Worm (Caenorhabditis elegans) whole organism, young adult: ENCODE data around the gene spig-9.

Source experiments
- B0019.2 ChIP-seq: fragments of 200-800 bp; sonication (Bioruptor generic); conservative IDR thresholded peaks from 2 replicates; pipeline ENCODE4 v1.3.6; 2022; ENCODE audit warnings: missing genetic modification reagents, missing genetic modification characterization, missing compliant biosample characterization
- B0261.1 ChIP-seq: sonication (generic microtip); optimal IDR thresholded peaks from 2 replicates; lab custom pipeline; 2016; ENCODE audit warnings: mild to moderate bottlenecking, missing genetic modification characterization, moderate library complexity, missing compliant biosample characterization
- C06A6.2 ChIP-seq: fragments of 200-800 bp; sonication (Bioruptor generic); conservative IDR thresholded peaks from 2 replicates; pipeline ENCODE4 v1.3.6; 2022; ENCODE audit warnings: missing genetic modification characterization, missing compliant biosample characterization
- C17E4.6 ChIP-seq: fragments of 200-800 bp; sonication (Bioruptor generic); IDR thresholded peaks from 2 replicates; pipeline ENCODE4 v1.3.6; 2022; ENCODE audit warnings: missing genetic modification reagents, missing genetic modification characterization, missing compliant biosample characterization
- F22D6.2 ChIP-seq: sonication (generic microtip); optimal IDR thresholded peaks from 2 replicates; lab custom pipeline; 2016; ENCODE audit warnings: mild to moderate bottlenecking, missing genetic modification characterization, missing compliant biosample characterization
- F23B12.7 ChIP-seq: sonication (generic microtip); optimal IDR thresholded peaks from 2 replicates; lab custom pipeline; 2017; ENCODE audit warnings: missing genetic modification characterization, mild to moderate bottlenecking, missing compliant biosample characterization, antibody characterized with exemption, moderate library complexity; ENCODE audit not compliant: insufficient read depth
- F37B4.10 ChIP-seq: fragments of 200-800 bp; sonication (Bioruptor generic); IDR thresholded peaks from 2 replicates; pipeline ENCODE4 v1.3.6; 2022; ENCODE audit warnings: missing genetic modification characterization, missing compliant biosample characterization
- F39B2.1 ChIP-seq: fragments of 200-800 bp; sonication (Bioruptor generic); IDR thresholded peaks from 2 replicates; pipeline ENCODE4 v1.3.6; 2022; ENCODE audit warnings: missing genetic modification reagents, missing genetic modification characterization, missing compliant biosample characterization
- F49E8.2 ChIP-seq: sonication (generic microtip); optimal IDR thresholded peaks from 3 replicates; lab custom pipeline; 2017; ENCODE audit warnings: missing genetic modification characterization, mild to moderate bottlenecking, missing compliant biosample characterization, antibody characterized with exemption, moderate library complexity; ENCODE audit not compliant: insufficient read depth
- F52B5.7 ChIP-seq: sonication (generic microtip); optimal IDR thresholded peaks from 2 replicates; lab custom pipeline; 2016; ENCODE audit warnings: mild to moderate bottlenecking, missing genetic modification characterization, missing compliant biosample characterization
- F57C9.4 ChIP-seq: sonication (generic microtip); optimal IDR thresholded peaks from 2 replicates; lab custom pipeline; 2017; ENCODE audit warnings: mild to moderate bottlenecking, missing genetic modification characterization, missing compliant biosample characterization
- Y53F4B.3 ChIP-seq: fragments of 200-800 bp; sonication (Bioruptor generic); IDR thresholded peaks from 2 replicates; pipeline ENCODE4 v1.3.6; 2022; ENCODE audit warnings: missing genetic modification reagents, missing genetic modification characterization, missing compliant biosample characterization
- Y53G8AR.9 ChIP-seq: fragments of 200-800 bp; sonication (Bioruptor generic); conservative IDR thresholded peaks from 2 replicates; pipeline ENCODE4 v1.3.6; 2022; ENCODE audit warnings: missing genetic modification reagents, missing genetic modification characterization, missing compliant biosample characterization
- Y95B8A.8 ChIP-seq: fragments of 200-800 bp; sonication (Bioruptor generic); IDR thresholded peaks from 2 replicates; pipeline ENCODE4 v1.3.6; 2022; ENCODE audit warnings: missing genetic modification reagents, missing genetic modification characterization, missing compliant biosample characterization
- aptf-2 ChIP-seq: fragments of 200-800 bp; sonication (Bioruptor generic); conservative IDR thresholded peaks from 2 replicates; pipeline ENCODE4 v1.3.6; 2022; ENCODE audit warnings: missing genetic modification reagents, missing genetic modification characterization, missing compliant biosample characterization
- aptf-3 ChIP-seq: fragments of 200-800 bp; sonication (Bioruptor generic); IDR thresholded peaks from 2 replicates; pipeline ENCODE4 v1.3.6; 2022; ENCODE audit warnings: missing genetic modification characterization, missing compliant biosample characterization
- atf-7 ChIP-seq: sonication (generic microtip); optimal IDR thresholded peaks from 2 replicates; lab custom pipeline; 2017; ENCODE audit warnings: mild to moderate bottlenecking, missing genetic modification characterization, missing compliant biosample characterization
- attf-6 ChIP-seq: fragments of 200-800 bp; sonication (Bioruptor generic); IDR thresholded peaks from 2 replicates; pipeline ENCODE4 v1.3.6; 2022; ENCODE audit warnings: missing genetic modification reagents, missing genetic modification characterization, missing compliant biosample characterization
- bed-1 ChIP-seq: fragments of 200-800 bp; sonication (Bioruptor generic); IDR thresholded peaks from 2 replicates; pipeline ENCODE4 v1.3.6; 2022; ENCODE audit warnings: missing genetic modification reagents, missing genetic modification characterization, missing compliant biosample characterization
- cebp-1 ChIP-seq, 2 experiments: fragments of 200-800 bp in 1 of 2; sonication (Bioruptor generic) in 1 of 2; sonication (generic microtip) in 1 of 2; IDR thresholded peaks in 1 of 2; optimal IDR thresholded peaks in 1 of 2; 2 replicates each; pipeline versions ENCODE4 v1.3.6 to Lab custom; 2017 to 2022; ENCODE audit warnings: missing compliant biosample characterization in 2 of 2, missing genetic modification characterization in 2 of 2, mild to moderate bottlenecking in 1 of 2, missing genetic modification reagents in 1 of 2, moderate library complexity in 1 of 2
- cebp-2 ChIP-seq: fragments of 200-800 bp; sonication (Bioruptor generic); IDR thresholded peaks from 2 replicates; pipeline ENCODE4 v1.3.6; 2022; ENCODE audit warnings: missing genetic modification characterization, missing compliant biosample characterization
- ceh-27 ChIP-seq: fragments of 200-800 bp; sonication (Bioruptor generic); optimal IDR thresholded peaks from 2 replicates; lab custom pipeline; 2018; ENCODE audit warnings: mild to moderate bottlenecking, missing genetic modification characterization, moderate library complexity, missing compliant biosample characterization
- ceh-40 ChIP-seq: fragments of 200-800 bp; sonication (Bioruptor generic); IDR thresholded peaks from 2 replicates; pipeline ENCODE4 v1.3.6; 2022; ENCODE audit warnings: missing genetic modification characterization, missing compliant biosample characterization
- ceh-58 ChIP-seq: fragments of 200-800 bp; sonication (Bioruptor generic); IDR thresholded peaks from 2 replicates; pipeline ENCODE4 v1.3.6; 2022; ENCODE audit warnings: missing genetic modification characterization, missing compliant biosample characterization
- ceh-79 ChIP-seq: sonication (generic microtip); optimal IDR thresholded peaks from 2 replicates; lab custom pipeline; 2017; ENCODE audit warnings: mild to moderate bottlenecking, missing genetic modification characterization, missing compliant biosample characterization
- ceh-91 ChIP-seq: fragments of 200-800 bp; sonication (Bioruptor generic); IDR thresholded peaks from 2 replicates; pipeline ENCODE4 v1.3.6; 2022; ENCODE audit warnings: missing genetic modification reagents, missing genetic modification characterization, missing compliant biosample characterization
- chd-7 ChIP-seq: sonication (generic microtip); optimal IDR thresholded peaks from 2 replicates; lab custom pipeline; 2016; ENCODE audit warnings: mild to moderate bottlenecking, missing genetic modification characterization, moderate library complexity, missing compliant biosample characterization
- dpff-1 ChIP-seq: sonication (generic microtip); optimal IDR thresholded peaks from 2 replicates; lab custom pipeline; 2017; ENCODE audit warnings: mild to moderate bottlenecking, missing genetic modification characterization, missing compliant biosample characterization
- efl-1 ChIP-seq: fragments of 150-350 bp; optimal IDR thresholded peaks from 2 replicates; lab custom pipeline; 2014; ENCODE audit warnings: missing biosample characterization, missing genetic modification reagents, missing genetic modification characterization
- egrh-3 ChIP-seq: fragments of 200-800 bp; sonication (Bioruptor generic); IDR thresholded peaks from 2 replicates; pipeline ENCODE4 v1.3.6; 2022; ENCODE audit warnings: missing genetic modification reagents, missing genetic modification characterization, missing compliant biosample characterization
- hrde-1 ChIP-seq: sonication (generic microtip); optimal IDR thresholded peaks from 2 replicates; lab custom pipeline; 2016; ENCODE audit warnings: missing genetic modification characterization, mild to moderate bottlenecking, missing compliant biosample characterization, moderate library complexity, missing genotype, missing genetic modification reagents, borderline replicate concordance
- let-526 ChIP-seq: fragments of 200-800 bp; sonication (Bioruptor generic); IDR thresholded peaks from 2 replicates; pipeline ENCODE4 v1.3.6; 2022; ENCODE audit warnings: missing genetic modification reagents, missing genetic modification characterization, missing compliant biosample characterization
- lin-26 ChIP-seq: fragments of 200-800 bp; sonication (Bioruptor generic); IDR thresholded peaks from 2 replicates; pipeline ENCODE4 v1.3.6; 2022; ENCODE audit warnings: missing genetic modification reagents, missing genetic modification characterization, missing compliant biosample characterization
- madf-3 ChIP-seq: fragments of 200-800 bp; sonication (Bioruptor generic); IDR thresholded peaks from 2 replicates; pipeline ENCODE4 v1.3.6; 2022; ENCODE audit warnings: missing genetic modification reagents, missing genetic modification characterization, missing compliant biosample characterization
- mcd-1 ChIP-seq: fragments of 200-800 bp; sonication (Bioruptor generic); IDR thresholded peaks from 2 replicates; pipeline ENCODE4 v1.3.6; 2022; ENCODE audit warnings: missing genetic modification reagents, missing genetic modification characterization, missing compliant biosample characterization
- nfya-2 ChIP-seq: fragments of 200-800 bp; sonication (Bioruptor generic); IDR thresholded peaks from 2 replicates; pipeline ENCODE4 v1.3.6; 2022; ENCODE audit warnings: missing genetic modification reagents, missing genetic modification characterization, missing compliant biosample characterization
- nhr-120 ChIP-seq: fragments of 200-800 bp; sonication (Bioruptor generic); IDR thresholded peaks from 2 replicates; pipeline ENCODE4 v1.3.6; 2022; ENCODE audit warnings: missing genetic modification characterization, missing compliant biosample characterization
- nhr-90 ChIP-seq: sonication (generic microtip); optimal IDR thresholded peaks from 2 replicates; lab custom pipeline; 2016; ENCODE audit warnings: missing genotype, mild to moderate bottlenecking, missing genetic modification characterization, missing compliant biosample characterization
- pha-4 ChIP-seq: fragments of 150-350 bp; sonication (generic microtip); optimal IDR thresholded peaks from 2 replicates; lab custom pipeline; 2014; ENCODE audit warnings: missing biosample characterization, missing genetic modification reagents, missing genetic modification characterization
- rcor-1 ChIP-seq: fragments of 200-800 bp; sonication (Bioruptor generic); IDR thresholded peaks from 2 replicates; pipeline ENCODE4 v1.3.6; 2022; ENCODE audit warnings: missing genetic modification reagents, missing genetic modification characterization, missing compliant biosample characterization
- snpc-1.3 ChIP-seq: sonication (generic microtip); optimal IDR thresholded peaks from 2 replicates; lab custom pipeline; 2017; ENCODE audit warnings: missing genetic modification characterization, mild to moderate bottlenecking, missing compliant biosample characterization, antibody characterized with exemption, moderate library complexity, missing genotype, missing genetic modification reagents; ENCODE audit not compliant: insufficient read depth
- snpc-4 ChIP-seq, 5 experiments: fragments of 150-350 bp in 1 of 5; sonication (generic microtip) in 4 of 5; optimal IDR thresholded peaks; 2 replicates each; lab custom pipeline; 2014 to 2018; ENCODE audit warnings: missing genetic modification characterization in 5 of 5, missing biosample characterization in 3 of 5, antibody characterized with exemption in 2 of 5, mild to moderate bottlenecking in 2 of 5, missing compliant biosample characterization in 2 of 5, missing genotype in 2 of 5, moderate library complexity in 2 of 5, missing genetic modification reagents in 1 of 5
- zfh-2 ChIP-seq: fragments of 200-800 bp; sonication (Bioruptor generic); conservative IDR thresholded peaks from 2 replicates; pipeline ENCODE4 v1.3.6; 2022; ENCODE audit warnings: missing genetic modification reagents, missing genetic modification characterization, missing compliant biosample characterization
- ztf-18 ChIP-seq: sonication (generic microtip); optimal IDR thresholded peaks from 2 replicates; lab custom pipeline; 2016; ENCODE audit warnings: missing genotype, mild to moderate bottlenecking, missing genetic modification characterization, missing compliant biosample characterization
- ztf-22 ChIP-seq: fragments of 200-800 bp; sonication (Bioruptor generic); optimal IDR thresholded peaks from 2 replicates; lab custom pipeline; 2018; ENCODE audit warnings: mild to moderate bottlenecking, missing genetic modification characterization, moderate library complexity, missing compliant biosample characterization
- ztf-25 ChIP-seq: fragments of 200-800 bp; sonication (Bioruptor generic); IDR thresholded peaks from 2 replicates; pipeline ENCODE4 v1.3.6; 2022; ENCODE audit warnings: missing genetic modification reagents, missing genetic modification characterization, missing compliant biosample characterization
- ztf-26 ChIP-seq: sonication (generic microtip); optimal IDR thresholded peaks from 2 replicates; lab custom pipeline; 2017; ENCODE audit warnings: missing genetic modification characterization, missing compliant biosample characterization

The spig-9 gene

ce11 chrV:13565197-13565596 is 46.5 kb downstream of the spig-9 start (continued):
- TF ChIP-seq hrde-1 (tag; lab: Kevin White, UChicago), result no peak
- no peak for TF ChIP-seq ceh-79 (tag; lab: Kevin White, UChicago)
- TF ChIP-seq aptf-3 (GFP tag; lab: Robert Waterston, UW), result no peak
- TF ChIP-seq attf-6, result no peak
- TF ChIP-seq Y95B8A.8 (GFP tag; lab: Robert Waterston, UW), result peak; percentile 38; the same call in 1 of the 2 replicates
- TF ChIP-seq aptf-2, result no peak
- TF ChIP-seq egrh-3 (GFP tag; lab: Robert Waterston, UW), result 0 out of 2 replicates have a peak, but pooled peaks have one; percentile 10
- TF ChIP-seq nfya-2 (GFP tag; lab: Robert Waterston, UW), result no peak
- TF ChIP-seq cebp-2, result no peak
- no peak for TF ChIP-seq B0019.2 (GFP tag; lab: Robert Waterston, UW)
- TF ChIP-seq C17E4.6, result no peak
- no peak for TF ChIP-seq dpff-1 (tag; lab: Kevin White, UChicago)
- TF ChIP-seq cebp-1 (GFP tag; IDR thresholded peaks at IDR 0.05; lab: Robert Waterston, UW), result peak; percentile 44; the same call in 1 of the 2 replicates
- TF ChIP-seq cebp-1 (tag; optimal IDR thresholded peaks at IDR 0.05; lab: Kevin White, UChicago), result peak; percentile 85
- 0 out of 2 replicates have a peak, but pooled peaks have one; percentile 68 for TF ChIP-seq madf-3 (GFP tag; lab: Robert Waterston, UW)
- TF ChIP-seq Y53F4B.3 (GFP tag; lab: Robert Waterston, UW), result no peak
- no peak for TF ChIP-seq F49E8.2
- no peak for TF ChIP-seq ceh-58 (GFP tag; lab: Robert Waterston, UW)
- TF ChIP-seq chd-7 (tag; lab: Kevin White, UChicago), result peak; percentile 81
- no peak for TF ChIP-seq bed-1 (GFP tag; lab: Robert Waterston, UW)
- TF ChIP-seq C06A6.2, result peak; percentile 81
- TF ChIP-seq let-526 (GFP tag; lab: Robert Waterston, UW), result peak; percentile 71
- TF ChIP-seq F52B5.7 (tag; lab: Kevin White, UChicago), result peak; percentile 9
- peak; percentile 65 for TF ChIP-seq F22D6.2 (tag; lab: Kevin White, UChicago)
- peak; percentile 96 for TF ChIP-seq mcd-1 (GFP tag; lab: Robert Waterston, UW)
- TF ChIP-seq Y53G8AR.9, result peak; percentile 61; the same call in 1 of the 2 replicates
- TF ChIP-seq nhr-90 (tag; lab: Kevin White, UChicago), result peak; percentile 56
- TF ChIP-seq atf-7, result peak; percentile 85
- TF ChIP-seq F37B4.10 (GFP tag; lab: Robert Waterston, UW), result no peak
- peak; percentile 86 for TF ChIP-seq rcor-1 (GFP tag; lab: Robert Waterston, UW)
- TF ChIP-seq F57C9.4 (tag; lab: Kevin White, UChicago), result no peak
- no peak for TF ChIP-seq nhr-120
- TF ChIP-seq ceh-91, result no peak
- peak; percentile 56 for TF ChIP-seq ztf-18 (tag; lab: Kevin White, UChicago)
- no peak for TF ChIP-seq B0261.1 (tag; lab: Kevin White, UChicago)
- no peak for TF ChIP-seq lin-26 (GFP tag; lab: Robert Waterston, UW)
- no peak for TF ChIP-seq ceh-40
- TF ChIP-seq ztf-25 (GFP tag; lab: Robert Waterston, UW), result no peak
- TF ChIP-seq F39B2.1 (GFP tag; lab: Robert Waterston, UW), result no peak
- TF ChIP-seq ceh-27 (GFP tag; lab: Kevin White, UChicago), result peak; percentile 88
- TF ChIP-seq zfh-2, result no peak; the same call in 1 of the 2 replicates
- peak; percentile 19 for TF ChIP-seq snpc-4 (GFP tag; optimal IDR thresholded peaks at IDR 0.05; lab: Kevin White, UChicago)
- peak in 2 of 4 experiments; percentile 70 to 71 for TF ChIP-seq snpc-4 (tag; optimal IDR thresholded peaks at IDR 0.05; lab: Kevin White, UChicago)
- TF ChIP-seq F23B12.7 (tag; lab: Kevin White, UChicago), result peak; percentile 13
- no peak for TF ChIP-seq snpc-1.3
- peak; percentile 18 for TF ChIP-seq pha-4 (tag; lab: Kevin White, UChicago)
- TF ChIP-seq ztf-22 (GFP tag; lab: Kevin White, UChicago), result peak; percentile 5
- TF ChIP-seq efl-1 (GFP tag; lab: Kevin White, UChicago), result no peak
- peak; percentile 67 for TF ChIP-seq ztf-26
